Fruit fly (Drosophila melanogaster) whole organism, embryonic: ENCODE data around the gene Pmm2.

Source experiments
- Aef1 ChIP-seq: fragments of 200-800 bp; sonication (Bioruptor generic); IDR thresholded peaks from 3 replicates; pipeline ENCODE4 v1.3.6; 2022; ENCODE audit warnings: missing biosample characterization, missing genetic modification characterization
- Awh ChIP-seq: fragments of 200-800 bp; sonication (Bioruptor generic); IDR thresholded peaks from 2 replicates; pipeline ENCODE4, ENCODE4 v1.3.6; 2022; ENCODE audit warnings: missing biosample characterization, missing genetic modification characterization
- CG1024 ChIP-seq: fragments of 200-800 bp; sonication (Bioruptor generic); IDR thresholded peaks from 2 replicates; pipeline ENCODE4 v1.3.6; 2022; ENCODE audit warnings: missing biosample characterization, missing genetic modification characterization
- CG10267 ChIP-seq: fragments of 200-800 bp; sonication (Bioruptor generic); optimal IDR thresholded peaks from 2 replicates; lab custom pipeline; 2018; ENCODE audit warnings: missing biosample characterization, mild to moderate bottlenecking, missing genetic modification characterization, moderate library complexity
- CG12219 ChIP-seq: fragments of 200-800 bp; sonication (Bioruptor generic); optimal IDR thresholded peaks from 3 replicates; lab custom pipeline; 2018; ENCODE audit warnings: missing biosample characterization, mild to moderate bottlenecking, missing genetic modification characterization
- CG12659 ChIP-seq: fragments of 200-800 bp; sonication (Bioruptor generic); optimal IDR thresholded peaks from 3 replicates; lab custom pipeline; 2017; ENCODE audit warnings: mild to moderate bottlenecking, missing biosample characterization, missing genetic modification reagents, missing genetic modification characterization
- CG17328 ChIP-seq: fragments of 200-800 bp; sonication (Bioruptor generic); IDR thresholded peaks from 2 replicates; pipeline ENCODE4 v1.3.6; 2022; ENCODE audit warnings: missing biosample characterization, missing genetic modification characterization
- CG2129 ChIP-seq: fragments of 200-800 bp; sonication (Bioruptor generic); IDR thresholded peaks from 2 replicates; pipeline ENCODE4 v1.3.6; 2022; ENCODE audit warnings: missing biosample characterization, missing genetic modification characterization; ENCODE audit not compliant: partially characterized antibody
- CG5180 ChIP-seq: fragments of 200-800 bp; sonication (Bioruptor generic); optimal IDR thresholded peaks from 3 replicates; lab custom pipeline; 2017; ENCODE audit warnings: missing biosample characterization, missing genetic modification characterization, mild to moderate bottlenecking, moderate library complexity, missing genetic modification reagents
- CG8359 ChIP-seq: fragments of 200-800 bp; sonication (Bioruptor generic); optimal IDR thresholded peaks from 2 replicates; lab custom pipeline; 2017; ENCODE audit warnings: missing biosample characterization, mild to moderate bottlenecking, missing genetic modification characterization, borderline replicate concordance
- CG9876 ChIP-seq: fragments of 200-800 bp; sonication (Bioruptor generic); optimal IDR thresholded peaks from 2 replicates; lab custom pipeline; 2016; ENCODE audit warnings: missing biosample characterization, missing genetic modification characterization
- CrebB ChIP-seq: fragments of 200-800 bp; sonication (Bioruptor generic); optimal IDR thresholded peaks from 3 replicates; lab custom pipeline; 2018; ENCODE audit warnings: missing biosample characterization, mild to moderate bottlenecking, missing genetic modification characterization
- Eip74EF ChIP-seq, 2 experiments: fragments of 200-800 bp in 1 of 2; fragments of >200 bp in 1 of 2; sonication (Bioruptor generic) in 1 of 2; optimal IDR thresholded peaks; 2 replicates each; lab custom pipeline; 2017 to 2019; ENCODE audit warnings: missing biosample characterization in 2 of 2, missing genetic modification characterization in 2 of 2, mild to moderate bottlenecking in 1 of 2, moderate library complexity in 1 of 2
- HLH3B ChIP-seq: fragments of 200-800 bp; sonication (Bioruptor generic); IDR thresholded peaks from 2 replicates; pipeline ENCODE4 v1.3.6; 2022; ENCODE audit warnings: missing biosample characterization, missing genetic modification characterization
- Nf-YB ChIP-seq: fragments of 200-800 bp; sonication (Bioruptor generic); optimal IDR thresholded peaks from 3 replicates; lab custom pipeline; 2019; ENCODE audit warnings: missing biosample characterization, mild to moderate bottlenecking, missing genetic modification characterization, moderate library complexity
- Poxn ChIP-seq: fragments of 200-800 bp; sonication (Bioruptor generic); IDR thresholded peaks from 2 replicates; pipeline ENCODE4 v1.3.6; 2022; ENCODE audit warnings: missing biosample characterization, missing genetic modification characterization
- Ravus ChIP-seq: fragments of 200-800 bp; sonication (Bioruptor generic); IDR thresholded peaks from 2 replicates; pipeline ENCODE4 v1.3.6; 2022; ENCODE audit warnings: missing biosample characterization, missing genetic modification characterization
- Stat92E ChIP-seq, 3 experiments: fragments of >200 bp in 2 of 3; fragments of 200-800 bp in 1 of 3; sonication (Bioruptor generic) in 1 of 3; optimal IDR thresholded peaks; 2 replicates each; lab custom pipeline; 2017 to 2019; ENCODE audit warnings: missing biosample characterization in 3 of 3, missing genetic modification characterization in 3 of 3, mild to moderate bottlenecking in 1 of 3, moderate library complexity in 1 of 3
- ab ChIP-seq: fragments of 200-800 bp; sonication (Bioruptor generic); optimal IDR thresholded peaks from 2 replicates; lab custom pipeline; 2016; ENCODE audit warnings: missing biosample characterization, missing genetic modification characterization
- abd-A ChIP-seq: fragments of 200-800 bp; sonication (Bioruptor generic); optimal IDR thresholded peaks from 3 replicates; lab custom pipeline; 2019; ENCODE audit warnings: missing biosample characterization, mild to moderate bottlenecking, missing genetic modification characterization, moderate library complexity
- amos ChIP-seq: fragments of 200-800 bp; sonication (Bioruptor generic); IDR thresholded peaks from 2 replicates; pipeline ENCODE4 v1.3.6; 2022; ENCODE audit warnings: missing biosample characterization, missing genetic modification characterization; ENCODE audit not compliant: partially characterized antibody
- exex ChIP-seq: fragments of 200-800 bp; sonication (Bioruptor generic); optimal IDR thresholded peaks from 4 replicates; lab custom pipeline; 2018; ENCODE audit warnings: missing biosample characterization, mild to moderate bottlenecking, missing genetic modification characterization, moderate library complexity
- grn ChIP-seq: fragments of 200-800 bp; sonication (Bioruptor generic); optimal IDR thresholded peaks from 3 replicates; lab custom pipeline; 2017; ENCODE audit warnings: missing biosample characterization, missing genetic modification characterization
- gt ChIP-seq: fragments of 200-800 bp; sonication (Bioruptor generic); IDR thresholded peaks from 2 replicates; pipeline ENCODE4 v1.3.6; 2022; ENCODE audit warnings: missing biosample characterization, missing genetic modification characterization
- inv ChIP-seq: fragments of 200-800 bp; sonication (Bioruptor generic); IDR thresholded peaks from 2 replicates; pipeline ENCODE4 v1.3.6; 2022; ENCODE audit warnings: missing biosample characterization, missing genetic modification characterization; ENCODE audit not compliant: partially characterized antibody
- mirr ChIP-seq: fragments of 200-800 bp; sonication (Bioruptor generic); optimal IDR thresholded peaks from 3 replicates; lab custom pipeline; 2018; ENCODE audit warnings: missing biosample characterization, mild to moderate bottlenecking, missing genetic modification characterization
- nau ChIP-seq: fragments of 200-800 bp; sonication (Bioruptor generic); optimal IDR thresholded peaks from 3 replicates; lab custom pipeline; 2017; ENCODE audit warnings: missing biosample characterization, mild to moderate bottlenecking, missing genetic modification characterization, missing genetic modification reagents
- sd ChIP-seq: fragments of 200-800 bp; sonication (Bioruptor generic); optimal IDR thresholded peaks from 3 replicates; lab custom pipeline; 2018; ENCODE audit warnings: missing biosample characterization, mild to moderate bottlenecking, missing genetic modification characterization, moderate library complexity
- ssp ChIP-seq: fragments of 200-800 bp; sonication (Bioruptor generic); IDR thresholded peaks from 2 replicates; pipeline ENCODE4 v1.3.6; 2022; ENCODE audit warnings: missing biosample characterization, missing genetic modification characterization

Gene Pmm2

dm6 chr3L:12580212-12580676 is 45.9 kb downstream of the Pmm2 start, which contains the start of gene ara (continued):
- TF ChIP-seq CG17328 (GFP tag; lab: Robert Waterston, UW) (no peak), gt (no peak), nau (GFP tag; lab: Kevin White, UChicago) (no peak), CG9876 (no peak), ab (no peak), Aef1 (GFP tag; lab: Robert Waterston, UW) (no peak), Poxn (GFP tag; lab: Robert Waterston, UW) (no peak), Ravus (no peak)

- TF ChIP-seq exex (tag; lab: Kevin White, UChicago) (no peak), CG10267 (tag; lab: Kevin White, UChicago) (no peak), CG1024 (GFP tag; lab: Robert Waterston, UW) (no peak), CG12659 (no peak), CG8359 (GFP tag; lab: Kevin White, UChicago) (no peak), CG2129 (no peak), ssp (GFP tag; lab: Robert Waterston, UW) (no peak), HLH3B (GFP tag; lab: Robert Waterston, UW) (no peak), Eip74EF (GFP tag; optimal IDR thresholded peaks at IDR 0.05; lab: Kevin White, UChicago) (no peak), CG12219 (no peak), sd (no peak), CrebB (tag; lab: Kevin White, UChicago) (no peak), abd-A (tag; lab: Kevin White, UChicago) (peak; percentile 24), Stat92E (GFP tag; optimal IDR thresholded peaks at IDR 0.05; lab: Kevin White, UChicago) (peak in 1 of 3 experiments; percentile 70), Awh (0 out of 2 replicates have a peak, but pooled peaks have one; percentile 10), CG5180 (GFP tag; lab: Kevin White, UChicago) (no peak), mirr (GFP tag; lab: Kevin White, UChicago) (peak; percentile 40), Nf-YB (peak; percentile 3), amos (GFP tag; lab: Robert Waterston, UW) (no peak), inv (GFP tag; lab: Robert Waterston, UW) (no peak), grn (GFP tag; lab: Kevin White, UChicago) (peak; percentile 63)
Measured at dm6 chr3L:12584977-12585376, 50.6 kb downstream of the Pmm2 start.
